Fruit fly (Drosophila melanogaster): ENCODE measurements around the gene vib.

The vib gene

DNA sequence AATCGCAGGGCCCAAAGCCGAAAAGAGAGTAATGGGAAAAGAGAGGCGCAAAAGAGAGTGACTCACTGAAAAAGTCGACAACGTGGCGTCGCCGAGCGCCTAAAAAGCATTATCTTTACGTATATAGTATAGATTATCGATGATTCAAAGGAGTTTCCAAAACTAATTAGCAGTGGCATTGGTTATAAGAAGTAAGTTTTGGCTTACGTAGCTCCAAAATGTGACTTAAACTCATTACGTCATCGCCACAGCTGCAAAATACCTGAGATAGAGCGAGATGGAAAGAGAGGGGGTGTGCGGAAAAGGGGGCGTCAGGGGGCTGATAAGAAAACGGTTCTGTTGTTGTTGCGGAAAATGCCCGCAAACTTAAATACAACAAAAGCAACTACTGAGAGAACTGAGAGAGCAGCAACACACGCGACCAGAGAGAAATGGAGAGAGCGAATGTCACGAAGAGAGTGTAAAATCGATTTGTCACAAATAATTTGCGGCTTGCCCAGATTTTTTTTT, 950 bp downstream of the vib start (continued):
- no peak for TF ChIP-seq Smox (GFP tag; optimal IDR thresholded peaks at IDR 0.05)
- no peak for TF ChIP-seq CG11902 (GFP tag; optimal IDR thresholded peaks at IDR 0.05)
- TF ChIP-seq CG3032 (tag; optimal IDR thresholded peaks at IDR 0.05) = no peak
- TF ChIP-seq Eip93F (GFP tag; optimal IDR thresholded peaks at IDR 0.05) = no peak
- no peak for TF ChIP-seq CG11294 (GFP tag; IDR thresholded peaks at IDR 0.05)
- no peak for TF ChIP-seq salr (GFP tag; optimal IDR thresholded peaks at IDR 0.05)

DNA sequence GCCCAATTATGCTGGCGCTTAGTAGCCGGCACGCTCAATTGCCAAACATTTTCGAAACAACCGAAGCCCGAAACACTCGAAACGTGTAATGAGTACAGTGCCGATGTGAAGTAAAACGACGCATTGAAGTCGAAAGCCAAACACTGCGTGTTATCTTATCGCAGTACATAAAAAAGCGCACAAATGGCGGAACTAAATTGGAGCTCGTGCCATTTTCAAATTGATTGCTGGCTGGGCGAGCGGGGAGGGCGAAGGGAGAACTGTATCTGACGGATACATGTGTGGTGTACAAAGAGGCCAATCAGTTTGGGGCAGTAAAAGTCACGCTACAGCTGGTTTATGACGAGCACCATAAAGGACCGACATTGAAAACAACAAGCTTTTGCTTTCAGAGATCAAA, 3.1 kb downstream of the vib start:
- TF ChIP-seq fkh (GFP tag; optimal IDR thresholded peaks at IDR 0.05) (peak; percentile 48), CG10669 (GFP tag; optimal IDR thresholded peaks at IDR 0.05) (no peak), ss (GFP tag; optimal IDR thresholded peaks at IDR 0.05) (no peak), vri (GFP tag; optimal IDR thresholded peaks at IDR 0.05) (peak; percentile 12), fd59A (GFP tag; optimal IDR thresholded peaks at IDR 0.05) (no peak), fd85E (GFP tag; optimal IDR thresholded peaks at IDR 0.05) (no peak), Sox14 (GFP tag; optimal IDR thresholded peaks at IDR 0.05) (no peak), CG3919 (GFP tag; optimal IDR thresholded peaks at IDR 0.05) (no peak)

DNA sequence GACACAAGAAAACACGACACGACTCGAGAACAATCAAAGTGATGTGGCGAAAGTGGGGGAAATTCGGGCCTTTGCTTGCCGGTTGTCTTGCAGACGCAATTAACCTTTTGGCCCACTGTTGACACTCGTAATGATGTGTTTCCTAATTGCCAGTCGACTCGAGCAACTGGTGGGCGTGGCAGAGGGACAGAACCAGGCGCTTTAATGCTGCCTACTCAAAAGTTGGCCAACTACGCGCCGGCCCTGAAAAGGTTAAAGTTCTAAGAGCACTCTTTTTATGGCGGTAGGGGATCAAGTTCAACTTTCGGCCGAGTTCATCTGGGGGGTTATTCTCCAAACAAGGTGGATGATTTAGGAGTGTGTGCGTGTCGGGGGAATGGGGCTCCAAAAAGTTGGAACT, 5.1 kb downstream of the vib start:
- no peak for TF ChIP-seq CG9139 (GFP tag; optimal IDR thresholded peaks at IDR 0.05)
- TF ChIP-seq Ets96B (tag; optimal IDR thresholded peaks at IDR 0.05) = no peak
- TF ChIP-seq esn (GFP tag; optimal IDR thresholded peaks at IDR 0.05) = no peak
- TF ChIP-seq CG32006 (GFP tag; optimal IDR thresholded peaks at IDR 0.05) = no peak

DNA sequence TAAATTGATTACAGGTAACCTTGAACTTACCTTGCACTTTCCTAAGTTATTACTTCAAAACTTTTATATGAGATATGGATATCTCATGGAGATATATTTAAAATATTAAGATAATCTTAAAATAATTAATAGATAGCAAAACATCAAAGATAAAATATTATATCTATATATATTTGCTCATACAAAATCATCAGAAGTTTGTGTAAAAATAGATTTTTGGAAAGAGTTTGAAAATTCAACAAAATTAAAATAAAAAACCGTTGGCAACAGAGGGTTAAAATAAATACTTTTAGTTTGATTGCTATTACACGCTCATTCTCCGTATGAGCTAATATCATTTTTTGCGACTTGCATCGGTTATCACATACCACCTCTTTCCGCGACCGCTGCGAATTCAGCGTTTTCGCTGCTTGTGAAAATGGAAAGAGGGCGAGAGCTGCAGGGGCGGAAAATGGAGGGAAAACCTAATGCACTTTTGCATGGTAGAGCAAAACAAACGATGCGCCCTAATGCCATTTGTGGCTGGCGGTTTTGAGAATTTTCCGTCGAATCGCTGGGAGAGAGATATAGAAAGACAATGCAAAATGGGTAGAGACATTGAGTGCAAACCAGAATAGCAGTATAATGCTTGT, 13.8 kb downstream of the vib start:
- no peak for TF ChIP-seq cyc (GFP tag; optimal IDR thresholded peaks at IDR 0.05)
- peak; percentile 4 for TF ChIP-seq vri (GFP tag; optimal IDR thresholded peaks at IDR 0.05)

DNA sequence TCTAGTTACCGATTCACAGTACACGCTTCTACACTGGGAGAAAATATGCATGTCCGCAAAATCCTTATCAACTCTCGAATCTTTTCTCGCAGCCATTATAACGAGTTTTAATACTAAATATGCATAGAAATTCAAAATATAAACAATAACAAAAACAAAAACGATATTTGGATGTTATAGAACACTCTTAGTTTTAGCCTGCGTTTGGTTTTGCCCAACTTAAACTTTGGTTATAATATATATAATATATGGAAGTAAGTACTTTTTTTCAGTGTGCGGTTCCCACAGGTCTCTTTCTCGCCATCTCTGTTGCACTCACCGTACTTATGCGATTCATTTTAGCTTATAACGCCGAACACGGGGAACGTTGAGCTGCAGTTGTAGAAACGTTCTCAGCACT, 14.7 kb downstream of the vib start, which contains the start of gene cry:
Gene cry (plus strand): TSS at position 377 of the 400 bp plus-strand sequence.
- TF ChIP-seq Hr39 (GFP tag; optimal IDR thresholded peaks at IDR 0.05) = peak; percentile 72
- peak; percentile 83 for TF ChIP-seq CG16779 (tag; optimal IDR thresholded peaks at IDR 0.05)
- peak; percentile 77 for TF ChIP-seq eg (GFP tag; IDR thresholded peaks at IDR 0.05)
- TF ChIP-seq CG11902 (GFP tag; optimal IDR thresholded peaks at IDR 0.05) = peak; percentile 81
- peak; percentile 85 for TF ChIP-seq Hr4 (GFP tag; optimal IDR thresholded peaks at IDR 0.05)
- peak; percentile 87 for TF ChIP-seq CG15336 (GFP tag; IDR thresholded peaks at IDR 0.05)
- TF ChIP-seq salr (GFP tag; optimal IDR thresholded peaks at IDR 0.05) = peak; percentile 84 to 89
- peak; percentile 84 for TF ChIP-seq CG34406 (GFP tag; optimal IDR thresholded peaks at IDR 0.05)
- peak; percentile 45 for TF ChIP-seq Blimp-1 (GFP tag; optimal IDR thresholded peaks at IDR 0.05)
- TF ChIP-seq Sox15 (GFP tag; optimal IDR thresholded peaks at IDR 0.05) = peak; percentile 79
- peak; percentile 94 for TF ChIP-seq Ets96B (tag; optimal IDR thresholded peaks at IDR 0.05)
- TF ChIP-seq pdm3 (GFP tag; optimal IDR thresholded peaks at IDR 0.05) = peak; percentile 84
- peak; percentile 89 to 95 for TF ChIP-seq ss (GFP tag; optimal IDR thresholded peaks at IDR 0.05)
- peak; percentile 92 for TF ChIP-seq CG10669 (GFP tag; optimal IDR thresholded peaks at IDR 0.05)
- peak; percentile 78 for TF ChIP-seq CG11294 (GFP tag; IDR thresholded peaks at IDR 0.05)
- TF ChIP-seq Eip78C (GFP tag) = peak; percentile 97
- TF ChIP-seq Gug (GFP tag; IDR thresholded peaks at IDR 0.05) = peak; percentile 75
- TF ChIP-seq CG6163 (GFP tag; IDR thresholded peaks at IDR 0.05) = peak; percentile 84
- no peak for TF ChIP-seq Hr38 (GFP tag; optimal IDR thresholded peaks at IDR 0.05)
- TF ChIP-seq dac (GFP tag; optimal IDR thresholded peaks at IDR 0.05) = peak; percentile 75
- TF ChIP-seq CG4318 (GFP tag; optimal IDR thresholded peaks at IDR 0.05) = peak; percentile 88
- no peak for TF ChIP-seq fd85E (GFP tag; optimal IDR thresholded peaks at IDR 0.05)
- TF ChIP-seq cyc (GFP tag; optimal IDR thresholded peaks at IDR 0.05) = peak; percentile 80
- no peak for TF ChIP-seq Eip93F (GFP tag; optimal IDR thresholded peaks at IDR 0.05)
- TF ChIP-seq lz (GFP tag; optimal IDR thresholded peaks at IDR 0.05) = peak; percentile 80
- TF ChIP-seq CG1621 (tag; optimal IDR thresholded peaks at IDR 0.05) = peak; percentile 86
- peak; percentile 86 for TF ChIP-seq Sox14 (GFP tag; optimal IDR thresholded peaks at IDR 0.05)
- peak; percentile 40 for TF ChIP-seq CG6854 (GFP tag; optimal IDR thresholded peaks at IDR 0.05)
- TF ChIP-seq Lpt (GFP tag; optimal IDR thresholded peaks at IDR 0.05) = peak; percentile 86
- TF ChIP-seq vri (GFP tag; optimal IDR thresholded peaks at IDR 0.05) = peak; percentile 34
- TF ChIP-seq CG3919 (GFP tag; optimal IDR thresholded peaks at IDR 0.05) = peak; percentile 90
- TF ChIP-seq Ets21C (GFP tag; optimal IDR thresholded peaks at IDR 0.05) = peak; percentile 59
- no peak for TF ChIP-seq fkh (GFP tag; optimal IDR thresholded peaks at IDR 0.05)
- TF ChIP-seq dsx (GFP tag; optimal IDR thresholded peaks at IDR 0.05; ENCODE audit: poor library complexity, severe bottlenecking) = peak; percentile 89
- TF ChIP-seq net (GFP tag; optimal IDR thresholded peaks at IDR 0.05) = peak; percentile 86

Data from whole organism, prepupa.